Fruit fly (Drosophila melanogaster): Measurements from ENCODE around the gene ImpL2.

Gene ImpL2

DNA sequence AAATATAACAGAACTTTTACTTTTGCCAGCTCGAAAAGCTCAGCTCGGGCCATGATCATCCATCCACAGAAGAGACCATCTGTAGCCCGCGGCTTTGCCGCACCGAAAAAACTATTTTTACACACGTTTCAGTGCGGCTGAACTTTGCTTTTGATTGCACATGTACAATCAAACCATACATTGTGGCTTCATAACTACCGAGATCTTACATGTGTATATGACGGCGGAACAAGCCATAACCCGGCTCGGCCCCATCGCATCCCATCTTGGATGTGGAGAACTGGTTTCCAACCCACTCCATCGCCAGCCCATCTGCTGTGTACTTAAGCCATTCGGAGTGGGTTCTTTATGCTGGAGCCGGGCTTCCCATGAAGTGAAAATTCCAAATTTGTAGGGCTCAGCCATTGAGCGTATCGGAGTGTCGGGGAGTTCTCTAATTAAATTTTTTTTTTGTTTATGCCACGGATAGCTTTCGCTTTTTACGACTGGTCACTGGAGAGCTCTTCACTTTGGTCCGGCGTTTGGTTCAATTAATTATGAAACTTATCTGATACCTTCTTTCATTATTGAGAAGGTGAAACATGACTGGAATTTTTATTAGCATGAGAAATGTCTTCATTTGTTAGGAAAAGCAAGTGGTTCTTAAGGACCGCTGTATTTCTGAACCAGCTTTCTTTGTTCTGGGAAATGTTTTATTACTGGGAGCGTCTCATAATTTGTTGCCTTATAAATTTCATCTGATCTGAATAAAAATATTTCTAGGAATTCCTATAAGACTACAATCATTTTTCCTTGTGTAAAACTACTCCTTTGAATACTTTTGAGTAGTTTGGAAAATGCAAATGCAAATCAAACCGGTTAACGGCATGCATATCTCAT is 35.2 kb upstream of the ImpL2 start (continued):
- TF ChIP-seq CG2199 (GFP tag; IDR thresholded peaks at IDR 0.05) (0 out of 3 replicates have a peak, but pooled peaks have one; percentile 30), wdn (GFP tag; IDR thresholded peaks at IDR 0.05) (no peak), CG7745 (tag; optimal IDR thresholded peaks at IDR 0.05) (no peak), vnd (GFP tag; IDR thresholded peaks at IDR 0.05; ENCODE audit: partially characterized antibody) (no peak), CG9817 (tag; optimal IDR thresholded peaks at IDR 0.05) (no peak), Antp (GFP tag; optimal IDR thresholded peaks at IDR 0.05) (no peak), sqz (GFP tag; optimal IDR thresholded peaks at IDR 0.05) (peak; percentile 41), ftz-f1 (GFP tag; optimal IDR thresholded peaks at IDR 0.05) (no peak), chinmo (GFP tag; IDR thresholded peaks at IDR 0.05; ENCODE audit: partially characterized antibody) (0 out of 4 replicates have a peak, but pooled peaks have one; percentile 41), CG5180 (GFP tag; optimal IDR thresholded peaks at IDR 0.05) (no peak)

DNA sequence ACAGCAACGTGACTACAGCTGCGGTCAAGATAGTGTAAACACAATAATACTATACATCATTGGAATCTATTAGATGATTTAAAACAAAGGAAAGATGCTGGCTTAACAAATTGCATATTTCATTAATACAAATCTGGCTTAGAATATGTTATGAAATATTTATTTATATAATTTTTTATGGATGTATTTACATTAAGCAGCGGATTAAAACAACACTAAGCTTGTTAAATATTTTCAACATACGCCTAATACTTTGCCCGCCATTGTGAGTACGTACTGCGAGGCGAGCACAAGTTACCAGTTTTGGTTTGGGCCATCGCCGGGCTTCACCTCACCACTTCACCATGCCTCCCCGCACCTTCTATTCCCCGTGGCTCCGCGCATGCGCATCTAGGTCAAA is 34.0 kb upstream of the ImpL2 start:
- TF ChIP-seq crol (GFP tag; IDR thresholded peaks at IDR 0.05) (peak; percentile 75), CG13775 (GFP tag; optimal IDR thresholded peaks at IDR 0.05) (peak; percentile 38), CG13424 (tag; optimal IDR thresholded peaks at IDR 0.05) (peak; percentile 82), Taf1 (GFP tag; IDR thresholded peaks at IDR 0.05) (peak; percentile 18; the same call in 1 of the 2 replicates), CG10321 (GFP tag; IDR thresholded peaks at IDR 0.05) (0 out of 2 replicates have a peak, but pooled peaks have one; percentile 17), CG4360 (GFP tag; IDR thresholded peaks at IDR 0.05) (no peak), E2f1 (GFP tag; IDR thresholded peaks at IDR 0.05) (peak; percentile 50), Jarid2 (GFP tag; optimal IDR thresholded peaks at IDR 0.05) (peak; percentile 6), Lhr (GFP tag; optimal IDR thresholded peaks at IDR 0.05) (peak; percentile 15), br (optimal IDR thresholded peaks at IDR 0.05) (no peak), Eip74EF (GFP tag; optimal IDR thresholded peaks at IDR 0.05) (peak in 1 of 2 experiments; percentile 69), kay (GFP tag; optimal IDR thresholded peaks at IDR 0.05) (no peak), Ets97D (GFP tag; optimal IDR thresholded peaks at IDR 0.05) (no peak), repo (GFP tag; optimal IDR thresholded peaks at IDR 0.05) (no peak), CG10543 (GFP tag; optimal IDR thresholded peaks at IDR 0.05) (peak; percentile 24), ash1 (GFP tag; optimal IDR thresholded peaks at IDR 0.05) (no peak), ken (GFP tag; IDR thresholded peaks at IDR 0.05) (no peak), Ssrp (tag; optimal IDR thresholded peaks at IDR 0.05) (peak; percentile 72), vvl (GFP tag; IDR thresholded peaks at IDR 0.05) (peak; percentile 56; the same call in 1 of the 2 replicates), schlank (tag; optimal IDR thresholded peaks at IDR 0.05) (no peak), Sox100B (GFP tag; optimal IDR thresholded peaks at IDR 0.05) (peak; percentile 84), tgo (GFP tag; IDR thresholded peaks at IDR 0.05) (peak; percentile 79), CG33213 (GFP tag; optimal IDR thresholded peaks at IDR 0.05) (no peak), CG10274 (GFP tag; optimal IDR thresholded peaks at IDR 0.05) (no peak), CG7928 (GFP tag; optimal IDR thresholded peaks at IDR 0.05) (peak; percentile 8), Fer3 (tag; optimal IDR thresholded peaks at IDR 0.05) (peak; percentile 70), BtbVII (GFP tag; optimal IDR thresholded peaks at IDR 0.05) (peak; percentile 73), CoRest (tag; optimal IDR thresholded peaks at IDR 0.05) (peak; percentile 84), Hr39 (optimal IDR thresholded peaks at IDR 0.05) (no peak), CG17359 (tag; optimal IDR thresholded peaks at IDR 0.05) (peak; percentile 81), CG6175 (GFP tag; IDR thresholded peaks at IDR 0.05) (no peak), HLHmδ (GFP tag; optimal IDR thresholded peaks at IDR 0.05) (no peak), CG3847 (GFP tag; IDR thresholded peaks at IDR 0.05) (peak; percentile 34; the same call in 1 of the 2 replicates), CG32772 (GFP tag; IDR thresholded peaks at IDR 0.05) (peak; percentile 49; the same call in 1 of the 2 replicates), Rx (GFP tag; IDR thresholded peaks at IDR 0.05) (0 out of 2 replicates have a peak, but pooled peaks have one; percentile 23), stc (GFP tag; IDR thresholded peaks at IDR 0.05) (peak; percentile 74), CG10979 (tag; optimal IDR thresholded peaks at IDR 0.05) (peak; percentile 82), stwl (tag; optimal IDR thresholded peaks at IDR 0.05) (no peak)

All from whole organism, embryonic.